Fruit fly (Drosophila melanogaster) S2 (cell line): Measurements from ENCODE around the gene CheA7a.

ENCODE experiments used
- CG8478 ChIP-seq: fragments of >200 bp; optimal IDR thresholded peaks from 2 replicates; lab custom pipeline; 2018
- CTCF ChIP-seq, 2 experiments: fragments of >200 bp; optimal IDR thresholded peaks; 2 replicates each; lab custom pipeline; 2018

Gene CheA7a

DNA sequence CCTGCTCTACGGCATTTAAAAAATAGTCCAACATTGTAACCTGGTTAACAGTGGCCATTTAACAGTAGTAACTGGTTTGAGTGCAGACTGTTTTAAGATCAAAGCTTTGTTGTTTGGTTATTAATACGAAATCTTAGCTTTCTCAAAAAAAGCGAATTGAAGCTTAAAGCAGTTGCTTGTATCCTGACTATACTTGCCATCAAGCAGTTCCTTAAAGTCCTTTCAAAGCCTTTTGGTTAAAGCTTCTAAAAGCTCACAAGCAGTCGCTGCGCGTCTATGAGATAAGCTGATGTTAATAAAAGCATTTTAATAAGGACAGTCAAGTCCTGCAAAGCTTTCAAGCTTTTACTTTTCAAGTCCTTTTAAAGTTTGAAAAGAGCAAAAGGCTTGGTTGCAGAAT, 37.3 kb upstream of the CheA7a start:
- no peak for TF ChIP-seq CTCF (optimal IDR thresholded peaks at IDR 0.05; lab: Kevin White, UChicago)

DNA sequence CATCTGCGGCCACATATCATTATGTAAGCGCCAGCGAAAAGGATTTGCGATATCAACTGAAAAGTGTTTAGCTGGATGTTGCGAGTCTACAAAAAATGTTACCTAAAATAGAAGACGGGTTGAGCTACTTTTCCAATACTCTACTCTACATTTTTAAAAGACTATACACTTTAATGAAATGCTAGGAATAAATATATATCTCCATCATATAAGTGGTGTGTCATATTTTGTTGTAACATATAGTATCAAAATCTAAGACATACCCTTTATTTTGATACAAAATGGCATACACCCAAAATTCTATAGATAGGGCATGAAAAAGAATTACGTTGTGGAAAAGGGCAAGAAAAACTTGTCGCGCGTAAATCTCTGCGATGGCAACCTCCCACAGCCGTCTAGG, 34.9 kb upstream of the CheA7a start:
- TF ChIP-seq CG8478 (lab: Kevin White, UChicago) (no peak), CTCF (optimal IDR thresholded peaks at IDR 0.05; lab: Kevin White, UChicago) (no peak)

DNA sequence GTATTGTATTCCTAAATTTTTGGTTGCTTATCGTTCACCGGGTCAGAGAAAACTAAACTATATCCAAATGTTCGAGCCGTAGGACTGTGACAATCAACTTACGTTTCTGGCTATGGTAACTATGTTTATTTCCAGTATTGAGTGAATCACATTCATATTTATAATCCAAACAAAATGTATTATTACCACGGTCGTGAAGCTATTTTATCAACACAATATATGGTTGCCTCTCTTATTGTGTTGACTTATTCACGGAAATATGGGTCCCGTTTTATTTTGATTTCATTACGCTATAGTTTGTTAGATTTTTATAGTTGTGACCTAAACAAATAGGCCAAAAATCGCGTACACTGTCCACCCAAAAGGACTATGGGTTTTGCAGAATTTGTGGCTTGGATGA, 30.5 kb upstream of the CheA7a start, which contains the start of gene CG15034:
Gene CG15034 (minus strand): TSS at position 101 of the 400 bp plus-strand sequence.
- no peak for TF ChIP-seq CG8478 (lab: Kevin White, UChicago)
- TF ChIP-seq CTCF (optimal IDR thresholded peaks at IDR 0.05; lab: Kevin White, UChicago): no peak

DNA sequence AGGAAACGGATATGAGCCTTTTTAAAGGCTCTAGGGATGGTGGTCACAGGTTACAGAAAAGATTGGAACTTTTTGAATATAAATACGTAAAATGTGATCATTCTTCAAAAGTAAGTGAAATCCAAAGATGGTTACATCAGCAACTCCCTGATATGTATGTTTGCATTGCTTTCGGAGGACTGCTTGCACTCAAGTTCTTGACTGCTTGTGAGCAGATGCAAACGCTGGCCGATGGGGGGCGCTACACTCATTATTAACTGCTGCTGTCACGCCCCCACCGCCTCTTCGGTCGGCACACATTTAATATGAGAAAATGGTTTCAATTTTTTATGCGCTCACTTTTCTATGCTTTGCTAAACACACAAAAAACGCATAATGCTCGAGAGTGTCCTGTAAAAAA, 28.0 kb upstream of the CheA7a start:
- no peak for TF ChIP-seq CG8478 (lab: Kevin White, UChicago)
- peak; percentile 83 to 86 for TF ChIP-seq CTCF (optimal IDR thresholded peaks at IDR 0.05; lab: Kevin White, UChicago)

DNA sequence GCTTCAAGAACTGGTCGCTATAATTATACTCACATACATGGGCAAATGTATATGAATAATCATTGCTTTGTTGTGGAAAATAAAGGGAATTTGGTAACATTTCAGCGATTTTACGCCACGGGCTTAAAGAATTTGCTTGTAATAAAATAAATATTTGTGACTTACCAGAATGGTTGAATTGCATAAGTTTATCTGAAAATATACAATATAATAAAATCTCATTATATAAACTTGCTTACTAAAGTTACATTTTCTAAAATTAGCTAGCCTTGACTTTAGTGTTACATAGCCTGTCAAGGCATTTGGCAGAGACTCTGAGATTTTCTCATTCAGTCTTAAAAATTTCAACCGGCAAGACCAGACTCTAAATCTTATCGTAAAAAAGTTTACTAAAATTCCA, 19.4 kb upstream of the CheA7a start, which contains the start of gene CG1999:
Gene CG1999 (plus strand): TSS at position 301 of the 400 bp plus-strand sequence.
- TF ChIP-seq CTCF (optimal IDR thresholded peaks at IDR 0.05; lab: Kevin White, UChicago): no peak
- TF ChIP-seq CG8478 (lab: Kevin White, UChicago): no peak

DNA sequence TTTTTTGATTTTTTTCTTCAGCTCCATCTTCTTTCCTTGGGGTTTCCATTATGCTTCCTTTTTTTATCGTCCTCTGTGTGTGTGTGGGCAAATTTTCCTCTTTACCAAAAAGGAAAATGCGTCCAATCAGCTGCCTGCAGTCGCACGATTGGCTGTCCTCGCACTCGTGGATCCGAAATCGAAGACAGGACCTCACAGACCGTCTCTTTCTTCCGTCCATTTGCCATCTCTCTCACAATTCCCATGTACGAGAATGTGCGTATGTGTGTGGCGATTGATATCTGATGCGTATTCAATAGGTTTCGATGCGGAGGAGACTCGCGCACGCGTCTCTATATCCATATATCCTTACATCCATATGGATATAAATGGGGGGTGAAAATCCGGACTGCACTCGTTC, 9.6 kb upstream of the CheA7a start:
- TF ChIP-seq CG8478 (lab: Kevin White, UChicago) (no peak), CTCF (optimal IDR thresholded peaks at IDR 0.05; lab: Kevin White, UChicago) (no peak)

DNA sequence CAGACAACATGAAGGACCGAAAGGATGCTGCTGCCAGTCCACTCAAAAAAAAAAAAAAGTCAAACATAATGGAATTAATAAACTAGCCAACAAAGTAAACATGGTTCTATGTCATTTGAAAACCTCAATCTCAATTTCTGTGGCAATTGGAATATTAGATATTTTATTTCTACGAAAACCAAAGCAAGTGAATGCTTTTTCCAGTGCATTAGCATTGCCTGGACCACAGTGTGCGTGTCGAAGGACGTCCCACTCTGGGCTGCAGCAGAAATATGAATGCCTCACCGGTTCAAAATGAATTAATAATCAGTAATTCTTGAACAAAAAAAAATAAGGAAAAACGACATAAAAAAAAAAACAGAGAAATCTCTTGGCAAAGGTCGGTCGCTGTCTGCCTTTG, 5.5 kb upstream of the CheA7a start:
- TF ChIP-seq CG8478 (lab: Kevin White, UChicago) (no peak), CTCF (optimal IDR thresholded peaks at IDR 0.05; lab: Kevin White, UChicago) (no peak)

DNA sequence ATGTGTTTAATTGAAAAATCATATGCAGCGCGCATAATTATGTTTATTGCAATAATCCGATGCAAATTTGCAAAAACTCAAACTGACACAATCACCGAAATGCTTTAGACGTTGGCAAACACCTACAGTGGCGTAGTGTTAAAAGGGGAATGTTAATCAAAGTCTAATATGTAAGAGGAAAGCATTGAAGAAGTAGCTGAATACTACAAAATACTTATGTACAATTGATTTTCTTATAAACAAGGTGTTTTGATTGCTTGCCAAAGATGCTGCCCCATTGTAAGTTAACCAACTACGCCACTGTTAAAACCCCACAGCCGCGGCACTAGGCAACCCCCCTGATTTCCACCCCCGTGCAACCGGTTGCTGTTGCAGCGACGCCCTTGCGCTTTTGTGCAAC, 1.6 kb downstream of the CheA7a start:
- TF ChIP-seq CTCF (optimal IDR thresholded peaks at IDR 0.05; lab: Kevin White, UChicago) (no peak), CG8478 (lab: Kevin White, UChicago) (no peak)

DNA sequence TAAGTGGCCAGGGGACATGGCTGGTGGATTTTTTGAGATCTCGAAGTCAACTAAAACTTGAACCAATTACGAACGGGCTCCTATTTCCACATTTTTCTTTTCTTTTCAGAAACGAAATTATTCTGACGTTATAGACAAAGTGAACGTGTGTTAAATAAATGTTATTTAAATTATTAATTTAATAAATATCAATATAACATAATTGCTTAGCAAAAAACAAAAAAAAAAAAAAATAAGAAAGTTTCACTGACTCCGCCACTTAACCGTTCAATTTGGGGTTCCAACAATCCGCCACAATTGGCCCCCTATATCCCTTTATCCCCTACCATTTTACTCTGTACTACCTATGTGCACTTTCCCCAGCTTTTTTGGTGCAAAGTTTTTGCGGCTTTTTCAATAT, 5.0 kb downstream of the CheA7a start, which contains the start of gene CG42781:
Gene CG42781 (minus strand): TSS at position 101 of the 400 bp plus-strand sequence.
- no peak for TF ChIP-seq CTCF (optimal IDR thresholded peaks at IDR 0.05; lab: Kevin White, UChicago)
- no peak for TF ChIP-seq CG8478 (lab: Kevin White, UChicago)

DNA sequence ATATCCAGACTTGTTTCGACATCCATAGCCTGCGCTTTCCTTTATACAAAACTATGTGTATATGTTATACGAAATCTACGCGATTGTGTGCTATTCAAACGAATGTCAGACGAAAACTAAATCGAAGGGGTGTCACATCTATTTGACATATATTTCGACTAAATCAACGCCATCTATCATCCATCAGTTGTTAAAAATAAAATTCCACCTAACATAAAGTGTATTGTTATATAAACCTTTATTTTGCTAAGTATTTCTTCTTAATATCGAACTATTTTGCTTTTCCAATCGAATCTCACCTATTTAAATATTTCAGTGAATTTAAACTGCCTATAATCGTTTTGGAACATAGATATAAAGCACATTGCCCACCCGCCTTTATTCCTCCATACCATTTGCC, 25.1 kb downstream of the CheA7a start, which contains the start of gene CG15035:
Gene CG15035 (minus strand): TSS at position 101 of the 400 bp plus-strand sequence.
- no peak for TF ChIP-seq CG8478 (lab: Kevin White, UChicago)
- no peak for TF ChIP-seq CTCF (optimal IDR thresholded peaks at IDR 0.05; lab: Kevin White, UChicago)

DNA sequence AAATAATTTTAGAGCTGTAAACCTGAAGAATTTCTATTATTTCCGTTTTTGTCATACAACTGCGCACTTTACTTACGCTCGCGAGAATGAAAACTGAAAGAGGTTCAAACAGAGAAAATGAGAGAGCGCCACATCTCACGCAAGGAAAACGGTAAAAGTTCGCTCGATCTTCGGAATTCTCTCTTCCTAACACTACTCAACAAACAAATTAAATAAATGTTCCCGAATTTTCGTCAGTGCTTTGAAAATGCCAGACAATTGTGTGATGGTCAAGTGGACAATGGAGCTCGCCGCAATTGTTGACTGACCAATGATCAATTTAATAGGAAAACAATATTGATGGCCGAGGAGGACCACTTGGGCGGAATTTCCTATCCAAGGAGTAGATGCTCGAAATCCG, 27.8 kb downstream of the CheA7a start, which contains the start of gene CG1677:
Gene CG1677 (minus strand): TSS at position 101 of the 400 bp plus-strand sequence.
- TF ChIP-seq CTCF (optimal IDR thresholded peaks at IDR 0.05; lab: Kevin White, UChicago) (no peak), CG8478 (lab: Kevin White, UChicago) (no peak)

DNA sequence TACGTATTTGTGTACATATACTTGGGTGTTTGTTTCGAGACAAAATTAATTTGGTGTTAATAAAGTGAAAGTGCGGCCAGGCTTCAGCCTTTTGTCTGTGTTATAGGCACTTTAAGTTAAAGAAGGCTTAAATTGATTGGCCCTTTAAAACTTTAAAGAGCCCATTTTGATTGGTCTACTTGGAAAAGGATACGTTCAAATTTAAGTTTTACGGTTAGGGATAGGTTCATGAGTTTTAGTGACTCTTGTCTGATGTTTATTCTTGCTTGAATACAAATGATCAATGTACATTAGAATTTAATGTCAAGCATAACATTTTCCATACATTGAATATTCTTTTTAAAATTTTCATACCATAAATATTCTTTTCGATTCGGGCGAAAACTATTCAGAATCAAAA, 29.0 kb downstream of the CheA7a start, which contains the start of gene CG32727:
Gene CG32727 (plus strand): TSS at position 301 of the 400 bp plus-strand sequence.
- TF ChIP-seq CG8478 (lab: Kevin White, UChicago) (no peak), CTCF (optimal IDR thresholded peaks at IDR 0.05; lab: Kevin White, UChicago) (no peak)

DNA sequence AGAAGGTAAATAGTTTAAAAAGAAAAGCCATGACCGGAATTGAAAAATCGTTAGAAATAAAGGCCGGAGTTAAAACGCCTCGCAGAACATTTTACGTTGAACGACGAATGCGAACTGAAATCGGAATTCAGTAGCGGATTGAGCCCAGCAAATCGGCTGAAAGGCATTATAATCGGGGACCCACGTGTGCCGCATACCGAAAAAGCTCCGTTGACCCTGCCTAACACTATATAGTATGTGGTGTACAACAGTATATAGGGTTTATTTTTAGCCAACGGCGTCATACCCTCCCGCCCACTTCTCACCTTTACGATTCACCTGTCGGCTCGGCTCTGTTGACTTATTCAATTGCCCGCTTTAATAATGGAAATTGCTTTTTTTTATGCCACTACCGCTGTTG, 33.9 kb downstream of the CheA7a start, which contains the start of gene CG42246:
Gene CG42246 (minus strand): TSS at position 101 of the 400 bp plus-strand sequence.
- no peak for TF ChIP-seq CG8478 (lab: Kevin White, UChicago)

DNA sequence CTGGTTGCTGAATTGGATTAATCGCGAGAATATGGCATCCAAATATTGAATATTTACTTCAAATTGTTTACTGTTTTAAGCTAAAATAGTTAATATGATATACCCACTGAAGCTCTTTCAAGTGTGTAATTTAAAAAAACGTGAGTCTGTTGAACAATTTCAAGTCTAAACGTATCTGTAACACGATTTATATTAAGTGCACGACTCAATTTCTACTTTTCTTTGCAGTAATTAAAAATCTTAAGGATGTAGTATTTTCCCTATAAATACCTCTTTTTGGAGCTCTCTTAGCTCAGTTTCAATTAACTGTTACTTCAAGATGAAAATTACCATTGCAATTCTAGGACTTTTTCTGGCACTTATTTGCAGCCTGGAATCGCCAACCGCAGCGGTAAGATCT, 34.4 kb downstream of the CheA7a start, which contains the start of gene CG42704:
Gene CG42704 (plus strand): TSS at position 301 of the 400 bp plus-strand sequence.
- TF ChIP-seq CTCF (optimal IDR thresholded peaks at IDR 0.05; lab: Kevin White, UChicago) (no peak), CG8478 (lab: Kevin White, UChicago) (no peak)

DNA sequence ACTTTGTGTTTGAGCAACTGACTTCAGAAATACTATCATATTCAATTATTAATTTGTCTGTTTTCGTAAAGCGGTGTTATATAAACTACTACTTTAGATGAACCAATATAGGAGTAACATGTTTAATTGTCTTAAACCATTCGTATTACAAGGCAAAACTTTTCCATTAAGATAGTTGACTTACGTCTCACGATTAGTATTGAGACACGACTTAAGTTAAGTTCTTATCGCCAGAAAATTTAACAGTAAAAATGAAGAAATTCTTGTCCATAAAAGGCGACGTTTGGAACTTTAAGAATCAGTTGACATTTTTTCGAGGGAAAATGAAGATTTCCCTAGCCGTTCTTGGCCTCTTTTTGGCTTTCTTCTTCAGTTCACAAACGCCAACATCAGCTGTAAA, 35.6 kb downstream of the CheA7a start, which contains the start of gene CG42705:
Gene CG42705 (plus strand): TSS at position 301 of the 400 bp plus-strand sequence.
- TF ChIP-seq CG8478 (lab: Kevin White, UChicago) (no peak), CTCF (optimal IDR thresholded peaks at IDR 0.05; lab: Kevin White, UChicago) (no peak)

DNA sequence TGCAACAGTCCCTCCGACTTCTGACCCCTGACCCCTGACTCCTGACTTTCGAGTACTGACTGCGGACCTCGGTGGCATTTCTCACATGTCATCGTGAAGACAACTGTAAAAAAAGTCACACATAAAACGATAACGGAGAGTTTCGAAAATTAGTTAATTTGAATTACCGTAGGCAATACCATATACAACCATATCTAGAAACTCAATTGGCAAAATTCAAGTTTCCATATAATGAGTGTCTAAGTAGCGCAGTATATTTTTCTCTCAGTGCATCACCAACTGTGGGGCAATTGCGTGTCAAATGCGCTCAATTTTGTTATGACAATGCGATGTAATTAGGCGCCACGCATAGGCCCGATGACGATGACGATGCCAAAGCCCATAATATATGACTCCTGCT, 37.1 kb downstream of the CheA7a start:
- no peak for TF ChIP-seq CG8478 (lab: Kevin White, UChicago)
